Worm (Caenorhabditis elegans): ENCODE data around the gene Y17G7B.23.

The Y17G7B.23 gene

ce11 chrII:11962083-11962482, 36.9 kb upstream of the Y17G7B.23 start, which contains the start of the genes W03C9.1 and W03C9.2:
Gene W03C9.1 (minus strand): TSS chrII:11962128.
Gene W03C9.2 (plus strand): TSS chrII:11962368.
- TF ChIP-seq nhr-232 (tag; optimal IDR thresholded peaks at IDR 0.05) (no peak), tbx-7 (tag; optimal IDR thresholded peaks at IDR 0.05) (no peak), ceh-19 (GFP tag; optimal IDR thresholded peaks at IDR 0.05) (no peak), F13H6.1 (tag; optimal IDR thresholded peaks at IDR 0.05) (no peak), dve-1 (tag; optimal IDR thresholded peaks at IDR 0.05) (no peak), ref-2 (tag; optimal IDR thresholded peaks at IDR 0.05) (no peak)

DNA sequence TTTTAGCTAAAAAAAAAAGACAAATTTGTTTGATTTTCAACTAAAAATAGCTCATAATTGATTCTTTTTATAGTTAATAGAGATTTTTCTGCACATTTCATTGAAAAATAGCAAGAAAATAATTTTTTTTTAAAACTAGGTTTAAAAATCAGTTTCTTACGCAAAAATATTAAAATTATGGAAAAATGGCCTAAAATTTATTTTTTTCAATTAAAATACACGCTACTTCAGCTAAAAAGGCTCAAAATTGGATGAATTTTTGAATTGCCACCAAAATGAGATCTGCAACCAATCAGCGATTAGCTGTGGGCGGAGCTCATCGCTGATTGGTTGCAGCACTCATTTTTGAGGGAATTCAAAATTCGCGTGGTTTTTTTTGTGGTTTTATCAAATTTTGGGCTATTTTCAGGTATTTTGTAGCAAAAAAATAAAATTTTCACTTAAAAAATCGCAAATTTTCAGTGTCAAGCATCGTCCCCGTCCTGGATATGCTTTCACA, 35.8 kb upstream of the Y17G7B.23 start:
- peak; percentile 84 for TF ChIP-seq nfya-1 (tag; optimal IDR thresholded peaks at IDR 0.05)
- no peak for TF ChIP-seq hlh-30 (tag; optimal IDR thresholded peaks at IDR 0.05; ENCODE audit: insufficient read depth)

DNA sequence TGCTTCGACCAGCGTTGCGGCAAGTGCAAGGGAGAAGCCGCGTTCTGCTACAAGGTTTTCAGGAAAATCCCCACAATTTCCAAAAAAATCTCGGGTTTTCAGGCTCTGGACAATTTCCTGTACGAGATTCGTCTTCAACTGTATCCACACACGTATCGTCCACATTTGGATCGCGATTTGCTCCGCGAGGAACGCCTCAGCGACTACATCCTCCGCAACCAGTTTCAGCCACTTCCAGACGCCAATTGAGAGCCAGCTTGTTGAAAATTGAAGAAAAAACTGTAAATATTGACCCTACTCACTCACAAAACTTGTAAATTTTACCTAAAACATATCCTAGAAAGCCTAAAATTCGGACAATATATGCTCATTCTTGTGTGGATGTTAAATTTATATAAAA, 34.2 kb upstream of the Y17G7B.23 start:
- TF ChIP-seq pha-4 (tag; optimal IDR thresholded peaks at IDR 0.05) (no peak), npax-4 (tag; optimal IDR thresholded peaks at IDR 0.05) (no peak), F13H6.1 (tag; optimal IDR thresholded peaks at IDR 0.05) (no peak), tbx-2 (tag; optimal IDR thresholded peaks at IDR 0.05) (no peak), unc-42 (tag; optimal IDR thresholded peaks at IDR 0.05) (no peak), lim-6 (tag; optimal IDR thresholded peaks at IDR 0.05) (no peak), pqm-1 (tag; optimal IDR thresholded peaks at IDR 0.05) (no peak), sdc-2 (tag; optimal IDR thresholded peaks at IDR 0.05) (no peak), K02D7.2 (tag; optimal IDR thresholded peaks at IDR 0.05) (no peak), pag-3 (tag; optimal IDR thresholded peaks at IDR 0.05; ENCODE audit: borderline replicate concordance) (no peak)

ce11 chrII:11966602-11967001, 32.4 kb upstream of the Y17G7B.23 start, which contains the start of gene rab-7:
Gene rab-7 (minus strand): TSS chrII:11966931.
- TF ChIP-seq nhr-11 (tag; optimal IDR thresholded peaks at IDR 0.05) (no peak), odd-2 (tag; optimal IDR thresholded peaks at IDR 0.05) (no peak), gmeb-2 (tag; optimal IDR thresholded peaks at IDR 0.05) (no peak)

ce11 chrII:11967507-11968127, 31.4 kb upstream of the Y17G7B.23 start, which contains the start of gene W03C9.5:
Gene W03C9.5 (minus strand): TSS chrII:11967544.
- TF ChIP-seq sox-4 (tag; optimal IDR thresholded peaks at IDR 0.05), result peak; percentile 70
- TF ChIP-seq dve-1 (tag; optimal IDR thresholded peaks at IDR 0.05), result peak; percentile 72
- no peak for TF ChIP-seq fkh-10 (GFP tag; optimal IDR thresholded peaks at IDR 0.05)
- peak; percentile 58 for TF ChIP-seq hlh-13 (GFP tag; optimal IDR thresholded peaks at IDR 0.05)
- TF ChIP-seq ztf-16 (tag; optimal IDR thresholded peaks at IDR 0.05), result peak; percentile 88
- TF ChIP-seq che-1 (tag; optimal IDR thresholded peaks at IDR 0.05), result peak; percentile 62
- peak; percentile 29 for TF ChIP-seq pros-1 (tag; optimal IDR thresholded peaks at IDR 0.05)
- TF ChIP-seq hlh-30 (tag; optimal IDR thresholded peaks at IDR 0.05; ENCODE audit: insufficient read depth), result peak; percentile 99
- peak; percentile 98 for TF ChIP-seq ceh-18 (tag; optimal IDR thresholded peaks at IDR 0.05)
- TF ChIP-seq unc-55 (GFP tag; optimal IDR thresholded peaks at IDR 0.05), result peak; percentile 75
- TF ChIP-seq ama-1 (optimal IDR thresholded peaks at IDR 0.05), result no peak
- peak; percentile 77 for TF ChIP-seq ttx-3 (tag; optimal IDR thresholded peaks at IDR 0.05)
- TF ChIP-seq ceh-45 (GFP tag; IDR thresholded peaks at IDR 0.05), result no peak
- TF ChIP-seq ceh-34 (tag; optimal IDR thresholded peaks at IDR 0.05), result peak; percentile 98
- TF ChIP-seq gmeb-2 (tag; optimal IDR thresholded peaks at IDR 0.05), result peak; percentile 21
- TF ChIP-seq ceh-19 (GFP tag; optimal IDR thresholded peaks at IDR 0.05), result peak; percentile 85
- 0 out of 2 replicates have a peak, but pooled peaks have one; percentile 18 for TF ChIP-seq sox-2 (GFP tag; IDR thresholded peaks at IDR 0.05)
- peak; percentile 69 for TF ChIP-seq pat-9 (tag; optimal IDR thresholded peaks at IDR 0.05)
- peak; percentile 98 for TF ChIP-seq ceh-14 (tag; optimal IDR thresholded peaks at IDR 0.05)
- TF ChIP-seq tbx-7 (tag; optimal IDR thresholded peaks at IDR 0.05), result peak; percentile 97
- TF ChIP-seq mec-3 (tag; optimal IDR thresholded peaks at IDR 0.05; ENCODE audit: borderline replicate concordance), result peak; percentile 97
- TF ChIP-seq rnt-1 (tag; optimal IDR thresholded peaks at IDR 0.05), result peak; percentile 99
- no peak for TF ChIP-seq ceh-24 (tag; optimal IDR thresholded peaks at IDR 0.05)
- no peak for TF ChIP-seq elt-4 (tag; optimal IDR thresholded peaks at IDR 0.05)
- peak; percentile 97 for TF ChIP-seq hlh-8 (tag; optimal IDR thresholded peaks at IDR 0.05)
- TF ChIP-seq pha-2 (tag; optimal IDR thresholded peaks at IDR 0.05), result peak; percentile 69
- TF ChIP-seq sdc-2 (tag; optimal IDR thresholded peaks at IDR 0.05), result peak; percentile 74
- TF ChIP-seq lim-6 (tag; optimal IDR thresholded peaks at IDR 0.05), result peak; percentile 99
- TF ChIP-seq K02D7.2 (tag; optimal IDR thresholded peaks at IDR 0.05), result peak; percentile 38
- peak; percentile 99 for TF ChIP-seq ref-2 (tag; optimal IDR thresholded peaks at IDR 0.05)
- peak; percentile 92 for TF ChIP-seq unc-42 (tag; optimal IDR thresholded peaks at IDR 0.05)
- TF ChIP-seq ceh-30 (tag; optimal IDR thresholded peaks at IDR 0.05), result peak; percentile 65

All from whole organism, late embryonic.